Fruit fly (Drosophila melanogaster): ENCODE measurements around the gene CG13895.

DNA sequence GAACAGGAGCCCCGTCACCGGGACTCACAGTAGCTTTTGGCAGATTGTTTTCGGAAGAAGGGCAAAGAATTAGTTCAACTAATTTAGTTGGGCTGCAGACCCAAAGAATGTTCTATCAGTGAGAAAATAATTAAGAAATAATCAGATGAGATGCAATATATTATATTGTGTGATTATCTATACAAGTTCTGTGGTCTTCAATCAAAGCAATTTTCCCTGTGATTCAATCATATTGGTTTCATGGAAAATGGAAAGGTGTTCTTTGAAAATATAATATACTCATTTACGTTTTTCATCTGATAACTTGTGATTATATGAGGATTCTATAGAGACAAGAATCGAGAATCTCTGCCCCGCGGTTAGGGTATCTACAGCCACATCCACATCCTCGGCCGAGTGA lies 20.6 kb upstream of the CG13895 start:
- no peak for TF ChIP-seq CTCF (optimal IDR thresholded peaks at IDR 0.05)
- no peak for TF ChIP-seq CG8478 (optimal IDR thresholded peaks at IDR 0.05)
